Worm (Caenorhabditis elegans) whole organism, L4 larva: ENCODE measurements around the gene clc-2.
A peak's percentile ranks its signal among the peaks of the same experiment; 100 is the strongest.

Source experiments
- F44E2.7 ChIP-seq: fragments of 200-800 bp; sonication (Bioruptor generic); IDR thresholded peaks from 2 replicates; pipeline ENCODE4 v2.1.2; 2022; ENCODE audit warnings: missing genetic modification characterization, missing compliant biosample characterization
- F49E8.2 ChIP-seq: sonication (generic microtip); optimal IDR thresholded peaks from 2 replicates; lab custom pipeline; 2016; ENCODE audit warnings: missing compliant biosample characterization, mild to moderate bottlenecking, missing genetic modification characterization, borderline replicate concordance
- R02D3.7 ChIP-seq: fragments of 150-350 bp; sonication (generic microtip); optimal IDR thresholded peaks from 3 replicates; lab custom pipeline; 2014; ENCODE audit warnings: missing biosample characterization, missing genetic modification characterization
- T26A8.4 ChIP-seq: fragments of 200-800 bp; sonication (Bioruptor generic); IDR thresholded peaks from 2 replicates; pipeline ENCODE4 v1.3.6; 2022; ENCODE audit warnings: missing genetic modification characterization, missing compliant biosample characterization
- aha-1 ChIP-seq: fragments of 150-350 bp; peaks from one replicate; lab custom pipeline; 2014; ENCODE audit warnings: missing biosample characterization, missing genetic modification characterization
- aly-2 ChIP-seq: sonication (generic microtip); optimal IDR thresholded peaks from 2 replicates; lab custom pipeline; 2018; ENCODE audit warnings: missing biosample characterization, missing genetic modification characterization
- ama-1 ChIP-seq: fragments of 150-350 bp; optimal IDR thresholded peaks from 2 replicates; lab custom pipeline; 2014; ENCODE audit warnings: inconsistent platforms, mixed read lengths
- attf-4 ChIP-seq: sonication (generic microtip); optimal IDR thresholded peaks from 3 replicates; lab custom pipeline; 2017; ENCODE audit warnings: missing biosample characterization, missing genetic modification characterization
- ceh-32 ChIP-seq: sonication (generic microtip); optimal IDR thresholded peaks from 2 replicates; lab custom pipeline; 2016; ENCODE audit warnings: mild to moderate bottlenecking, missing genetic modification characterization, missing compliant biosample characterization; ENCODE audit not compliant: poor library complexity
- ceh-44 ChIP-seq: fragments of 200-800 bp; sonication (Bioruptor generic); IDR thresholded peaks from 2 replicates; pipeline ENCODE4 v1.3.6; 2022; ENCODE audit warnings: missing genetic modification reagents, missing genetic modification characterization, missing compliant biosample characterization
- ceh-62 ChIP-seq: sonication (generic microtip); optimal IDR thresholded peaks from 2 replicates; lab custom pipeline; 2017; ENCODE audit warnings: missing biosample characterization, missing genetic modification characterization
- ces-1 ChIP-seq: fragments of 150-350 bp; sonication (generic microtip); optimal IDR thresholded peaks from 4 replicates; lab custom pipeline; 2014; ENCODE audit warnings: missing biosample characterization, missing genetic modification reagents, missing genetic modification characterization
- daf-12 ChIP-seq: fragments of 150-350 bp; optimal IDR thresholded peaks from 2 replicates; lab custom pipeline; 2014; ENCODE audit warnings: missing biosample characterization, missing genetic modification reagents, missing genetic modification characterization
- dmd-6 ChIP-seq: fragments of 200-800 bp; sonication (Bioruptor generic); IDR thresholded peaks from 2 replicates; pipeline ENCODE4 v1.3.6; 2022; ENCODE audit warnings: missing genetic modification reagents, missing genetic modification characterization, missing compliant biosample characterization
- dmd-9 ChIP-seq: fragments of 200-800 bp; sonication (Bioruptor generic); IDR thresholded peaks from 2 replicates; pipeline ENCODE4 v1.3.6; 2022; ENCODE audit warnings: missing genetic modification reagents, missing genetic modification characterization, missing compliant biosample characterization
- duxl-1 ChIP-seq: sonication (generic microtip); optimal IDR thresholded peaks from 2 replicates; lab custom pipeline; 2016; ENCODE audit warnings: mild to moderate bottlenecking, missing genetic modification characterization, moderate library complexity, missing compliant biosample characterization; ENCODE audit not compliant: poor library complexity
- dve-1 ChIP-seq: sonication (generic microtip); optimal IDR thresholded peaks from 2 replicates; lab custom pipeline; 2017; ENCODE audit warnings: antibody characterized with exemption, mild to moderate bottlenecking, missing genetic modification characterization, missing compliant biosample characterization; ENCODE audit not compliant: insufficient read depth
- egl-43 ChIP-seq: fragments of 200-800 bp; sonication (Bioruptor generic); IDR thresholded peaks from 2 replicates; pipeline ENCODE4 v1.3.6; 2022; ENCODE audit warnings: missing genetic modification reagents, missing genetic modification characterization, missing compliant biosample characterization
- fos-1 ChIP-seq: fragments of 150-350 bp; optimal IDR thresholded peaks from 2 replicates; lab custom pipeline; 2014; ENCODE audit warnings: missing biosample characterization, missing genetic modification characterization
- hif-1 ChIP-seq, 2 experiments: sonication (generic microtip); optimal IDR thresholded peaks; 2 replicates each; lab custom pipeline; 2016 to 2017; ENCODE audit warnings: missing compliant biosample characterization in 2 of 2, missing genetic modification characterization in 2 of 2, missing genetic modification reagents in 2 of 2, missing genotype in 2 of 2, mild to moderate bottlenecking in 1 of 2
- hlh-11 ChIP-seq: fragments of 200-800 bp; sonication (Bioruptor generic); optimal IDR thresholded peaks from 2 replicates; lab custom pipeline; 2018; ENCODE audit warnings: mild to moderate bottlenecking, missing genetic modification characterization, missing compliant biosample characterization
- lin-1 ChIP-seq: fragments of 200-800 bp; sonication (Bioruptor generic); IDR thresholded peaks from 2 replicates; pipeline ENCODE4 v1.3.6; 2022; ENCODE audit warnings: missing genetic modification reagents, missing genetic modification characterization, missing compliant biosample characterization
- lin-13 ChIP-seq: fragments of 150-350 bp; optimal IDR thresholded peaks from 2 replicates; lab custom pipeline; 2014; ENCODE audit warnings: missing biosample characterization, missing genetic modification reagents, missing genetic modification characterization
- lin-38 ChIP-seq: fragments of 200-800 bp; sonication (Bioruptor generic); IDR thresholded peaks from 2 replicates; pipeline ENCODE4 v1.3.6; 2022; ENCODE audit warnings: missing genetic modification reagents, missing genetic modification characterization, missing compliant biosample characterization
- madf-9 ChIP-seq: fragments of 200-800 bp; sonication (Bioruptor generic); conservative IDR thresholded peaks from 2 replicates; pipeline ENCODE4 v1.3.6; 2022; ENCODE audit warnings: missing genetic modification reagents, missing genetic modification characterization, missing compliant biosample characterization
- mxl-2 ChIP-seq: fragments of 200-800 bp; sonication (Bioruptor generic); conservative IDR thresholded peaks from 2 replicates; pipeline ENCODE4 v1.3.6; 2022; ENCODE audit warnings: missing genetic modification reagents, missing genetic modification characterization, missing compliant biosample characterization
- mxl-3 ChIP-seq: fragments of 200-800 bp; sonication (Bioruptor generic); optimal IDR thresholded peaks from 2 replicates; lab custom pipeline; 2018; ENCODE audit warnings: mild to moderate bottlenecking, missing genetic modification characterization, missing compliant biosample characterization
- nhr-10 ChIP-seq: fragments of 150-350 bp; optimal IDR thresholded peaks from 2 replicates; lab custom pipeline; 2014; ENCODE audit warnings: missing biosample characterization, missing genetic modification characterization
- nhr-11 ChIP-seq: fragments of 150-350 bp; optimal IDR thresholded peaks from 2 replicates; lab custom pipeline; 2014; ENCODE audit warnings: missing biosample characterization, missing genetic modification characterization
- nhr-111 ChIP-seq: fragments of 200-800 bp; sonication (Bioruptor generic); optimal IDR thresholded peaks from 2 replicates; lab custom pipeline; 2018; ENCODE audit warnings: mild to moderate bottlenecking, missing genetic modification characterization, missing compliant biosample characterization
- nhr-25 ChIP-seq: sonication (generic microtip); optimal IDR thresholded peaks from 2 replicates; lab custom pipeline; 2017; ENCODE audit warnings: missing genetic modification characterization, mild to moderate bottlenecking, missing compliant biosample characterization, antibody characterized with exemption, moderate library complexity, borderline replicate concordance; ENCODE audit not compliant: insufficient read depth
- nhr-28 ChIP-seq: fragments of 150-350 bp; optimal IDR thresholded peaks from 2 replicates; lab custom pipeline; 2014; ENCODE audit warnings: missing biosample characterization, missing genetic modification characterization
- nhr-42 ChIP-seq: fragments of 200-800 bp; sonication (Bioruptor generic); IDR thresholded peaks from 2 replicates; pipeline ENCODE4 v1.3.6; 2022; ENCODE audit warnings: missing genetic modification characterization, missing compliant biosample characterization
- nhr-48 ChIP-seq: sonication (generic microtip); optimal IDR thresholded peaks from 2 replicates; lab custom pipeline; 2016; ENCODE audit warnings: mild to moderate bottlenecking, missing genetic modification characterization, missing compliant biosample characterization
- nhr-77 ChIP-seq: fragments of 150-350 bp; optimal IDR thresholded peaks from 2 replicates; lab custom pipeline; 2014; ENCODE audit warnings: missing biosample characterization, missing genetic modification characterization
- rbr-2 ChIP-seq: sonication (generic microtip); optimal IDR thresholded peaks from 2 replicates; lab custom pipeline; 2016; ENCODE audit warnings: missing genotype, missing genetic modification characterization, missing compliant biosample characterization
- set-16 ChIP-seq: fragments of 200-800 bp; sonication (Bioruptor generic); IDR thresholded peaks from 2 replicates; pipeline ENCODE4 v1.3.6; 2022; ENCODE audit warnings: missing genetic modification reagents, missing genetic modification characterization, missing compliant biosample characterization
- skn-1 ChIP-seq: fragments of 150-350 bp; optimal IDR thresholded peaks from 2 replicates; lab custom pipeline; 2014; ENCODE audit warnings: missing biosample characterization, missing genetic modification characterization
- snpc-4 ChIP-seq: fragments of 150-350 bp; optimal IDR thresholded peaks from 2 replicates; lab custom pipeline; 2014; ENCODE audit warnings: missing biosample characterization, missing genetic modification characterization
- tag-97 ChIP-seq: fragments of 200-800 bp; sonication (Bioruptor generic); IDR thresholded peaks from 2 replicates; pipeline ENCODE4 v1.3.6; 2022; ENCODE audit warnings: missing genetic modification characterization, missing compliant biosample characterization
- unc-39 ChIP-seq: sonication (generic microtip); optimal IDR thresholded peaks from 2 replicates; lab custom pipeline; 2017; ENCODE audit warnings: missing biosample characterization, missing genetic modification characterization
- vab-7 ChIP-seq: fragments of 200-800 bp; sonication (Bioruptor generic); IDR thresholded peaks from 2 replicates; pipeline ENCODE4 v1.3.6; 2022; ENCODE audit warnings: missing genetic modification reagents, missing genetic modification characterization, missing compliant biosample characterization
- zfp-3 ChIP-seq: fragments of 200-800 bp; sonication (Bioruptor generic); conservative IDR thresholded peaks from 2 replicates; pipeline ENCODE4 v1.3.6; 2022; ENCODE audit warnings: missing genetic modification reagents, missing genetic modification characterization, missing compliant biosample characterization
- zip-11 ChIP-seq: fragments of 200-800 bp; sonication (Bioruptor generic); IDR thresholded peaks from 2 replicates; pipeline ENCODE4 v1.3.6; 2022; ENCODE audit warnings: missing genetic modification characterization, missing compliant biosample characterization
- ztf-11 ChIP-seq: fragments of 150-350 bp; optimal IDR thresholded peaks from 2 replicates; lab custom pipeline; 2014; ENCODE audit warnings: missing biosample characterization, missing genetic modification characterization

The clc-2 gene

ce11 chrX:7445734-7446133 is 14.5 kb downstream of the clc-2 start (continued):
- TF ChIP-seq nhr-42 (no peak), ceh-32 (no peak), tag-97 (GFP tag; lab: Robert Waterston, UW) (no peak), aly-2 (tag; lab: Kevin White, UChicago) (no peak), nhr-77 (tag; lab: Kevin White, UChicago) (peak; percentile 7), ceh-62 (no peak), zfp-3 (no peak), hif-1 (tag; optimal IDR thresholded peaks at IDR 0.05; lab: Kevin White, UChicago) (peak; percentile 91 to 94), fos-1 (no peak), unc-39 (no peak), lin-13 (GFP tag; lab: Kevin White, UChicago) (no peak)
- TF ChIP-seq, all 104 proteins: peak for 13

- no peak for TF ChIP-seq dmd-6 (GFP tag; lab: Robert Waterston, UW)
- no peak for TF ChIP-seq nhr-11 (tag; lab: Kevin White, UChicago)
- TF ChIP-seq snpc-4 (tag; lab: Kevin White, UChicago), result no peak
- no peak for TF ChIP-seq F44E2.7
- TF ChIP-seq ceh-62, result no peak
- TF ChIP-seq mxl-2 (GFP tag; lab: Robert Waterston, UW), result peak; percentile 97
- no peak for TF ChIP-seq dmd-9 (GFP tag; lab: Robert Waterston, UW)
- no peak for TF ChIP-seq attf-4 (tag; lab: Kevin White, UChicago)
- TF ChIP-seq nhr-111 (GFP tag; lab: Kevin White, UChicago), result no peak
- TF ChIP-seq hif-1 (tag; optimal IDR thresholded peaks at IDR 0.05; lab: Kevin White, UChicago), result no peak
- no peak for TF ChIP-seq rbr-2 (tag; lab: Kevin White, UChicago)
- TF ChIP-seq ztf-11, result no peak
- TF ChIP-seq madf-9 (GFP tag; lab: Robert Waterston, UW), result no peak
- no peak for TF ChIP-seq duxl-1 (tag; lab: Kevin White, UChicago)
- TF ChIP-seq vab-7 (GFP tag; lab: Robert Waterston, UW), result no peak
- no peak for TF ChIP-seq fos-1
- peak; percentile 2 for TF ChIP-seq nhr-28 (tag; lab: Kevin White, UChicago)
- TF ChIP-seq R02D3.7, result no peak
Measured at ce11 chrX:7446485-7446884, 15.2 kb downstream of the clc-2 start.

- TF ChIP-seq nhr-25 (tag; lab: Kevin White, UChicago) (no peak), vab-7 (GFP tag; lab: Robert Waterston, UW) (no peak), set-16 (no peak), nhr-42 (no peak), daf-12 (tag; lab: Kevin White, UChicago) (no peak), lin-1 (no peak), R02D3.7 (no peak), hlh-11 (tag; lab: Kevin White, UChicago) (no peak), madf-9 (GFP tag; lab: Robert Waterston, UW) (no peak), egl-43 (GFP tag; lab: Robert Waterston, UW) (no peak), mxl-3 (no peak)
Measured at ce11 chrX:7447340-7447739, 16.1 kb downstream of the clc-2 start.

- TF ChIP-seq ces-1 (GFP tag; lab: Kevin White, UChicago) (no peak), F44E2.7 (no peak), lin-38 (no peak), ceh-44 (GFP tag; lab: Robert Waterston, UW) (no peak), nhr-111 (GFP tag; lab: Kevin White, UChicago) (no peak), nhr-28 (tag; lab: Kevin White, UChicago) (no peak), F49E8.2 (tag; lab: Kevin White, UChicago) (no peak), nhr-77 (tag; lab: Kevin White, UChicago) (no peak), ama-1 (lab: Kevin White, UChicago) (no peak), ceh-32 (no peak), zip-11 (no peak), skn-1 (tag; lab: Kevin White, UChicago) (no peak), rbr-2 (tag; lab: Kevin White, UChicago) (no peak), dve-1 (tag; lab: Kevin White, UChicago) (no peak), nhr-11 (tag; lab: Kevin White, UChicago) (no peak), aha-1 (tag; lab: Kevin White, UChicago) (no peak), nhr-48 (no peak), T26A8.4 (GFP tag; lab: Robert Waterston, UW) (no peak), nhr-10 (tag; lab: Kevin White, UChicago) (no peak)
Measured at ce11 chrX:7452606-7453005, 21.3 kb downstream of the clc-2 start.
